Fruit fly (Drosophila melanogaster) whole organism, prepupa: Measurements from ENCODE around the gene CG4218.

Source experiments
- CG16779 ChIP-seq: fragments of 200-800 bp; sonication (Bioruptor generic); optimal IDR thresholded peaks from 3 replicates; lab custom pipeline; 2017; ENCODE audit warnings: missing biosample characterization, mild to moderate bottlenecking, missing genetic modification characterization
- CG6163 ChIP-seq: fragments of 200-800 bp; sonication (Bioruptor generic); IDR thresholded peaks from 3 replicates; pipeline ENCODE4 v1.3.6; 2022; ENCODE audit warnings: missing biosample characterization, missing genetic modification characterization
- Gug ChIP-seq: fragments of 200-800 bp; sonication (Bioruptor generic); IDR thresholded peaks from 2 replicates; pipeline ENCODE4 v1.3.6; 2022; ENCODE audit warnings: missing biosample characterization, missing genetic modification characterization
- dac ChIP-seq: fragments of 200-800 bp; sonication (Bioruptor generic); optimal IDR thresholded peaks from 2 replicates; lab custom pipeline; 2017; ENCODE audit warnings: missing biosample characterization, mild to moderate bottlenecking, missing genetic modification characterization
- svp ChIP-seq: fragments of 200-800 bp; sonication (Bioruptor generic); peaks from one replicate; lab custom pipeline; 2016; ENCODE audit warnings: missing biosample characterization, missing genetic modification characterization
- vri ChIP-seq: fragments of 200-800 bp; sonication (Bioruptor generic); optimal IDR thresholded peaks from 3 replicates; lab custom pipeline; 2016; ENCODE audit warnings: missing biosample characterization, mild to moderate bottlenecking, missing genetic modification characterization

DNA sequence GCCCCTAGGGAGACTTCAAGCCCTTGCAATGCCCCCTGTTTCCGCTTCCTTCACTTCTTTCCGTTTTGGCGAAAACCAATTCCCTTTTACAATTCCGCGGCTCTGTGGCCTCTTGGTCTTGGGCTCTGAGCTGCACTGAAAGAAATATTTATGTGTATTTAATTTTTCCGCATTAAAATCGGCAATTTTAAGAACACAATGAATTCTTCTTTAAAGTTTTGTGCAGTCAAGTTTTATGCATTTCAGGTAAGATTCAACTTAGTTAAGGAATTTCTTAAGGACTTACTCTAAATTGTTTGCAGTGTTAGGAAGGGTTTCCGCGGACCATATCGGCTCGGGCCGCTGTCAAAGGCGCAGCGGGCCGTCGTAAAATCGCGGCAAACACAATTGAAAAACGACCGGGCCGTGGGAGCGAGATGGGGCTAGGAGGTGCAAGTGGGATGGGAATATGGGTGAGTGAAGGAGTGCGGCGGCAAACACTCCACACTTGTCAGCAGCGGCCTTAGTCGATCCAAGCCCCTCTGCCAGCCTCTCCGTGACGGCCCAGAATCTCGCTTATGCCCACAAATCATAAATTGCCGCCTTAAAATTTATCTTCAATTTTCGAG, 3.3 kb upstream of the CG4218 start:
- peak; percentile 57 for TF ChIP-seq CG16779
- peak; percentile 97 for TF ChIP-seq svp (GFP tag; lab: Kevin White, UChicago)
- TF ChIP-seq vri (GFP tag; lab: Kevin White, UChicago) = peak; percentile 94
- TF ChIP-seq Gug (GFP tag; lab: Robert Waterston, UW) = peak; percentile 59
- no peak for TF ChIP-seq dac (GFP tag; lab: Kevin White, UChicago)
- TF ChIP-seq CG6163 (GFP tag; lab: Robert Waterston, UW) = peak; percentile 92
